Fruit fly (Drosophila melanogaster) whole organism, wandering third instar larva: Measurements from ENCODE around the gene Mettl4.

Experiments
- Abd-B ChIP-seq: fragments of >200 bp; optimal IDR thresholded peaks from 2 replicates; lab custom pipeline; 2017; ENCODE audit warnings: missing biosample characterization, missing genetic modification characterization
- CG32264 ChIP-seq: fragments of 200-800 bp; sonication (Bioruptor generic); optimal IDR thresholded peaks from 2 replicates; lab custom pipeline; 2016; ENCODE audit warnings: missing biosample characterization, missing genetic modification characterization
- CG9705 ChIP-seq: fragments of 200-800 bp; sonication (Bioruptor generic); optimal IDR thresholded peaks from 2 replicates; lab custom pipeline; 2018; ENCODE audit warnings: missing biosample characterization, mild to moderate bottlenecking, missing genetic modification characterization
- CrebA ChIP-seq: fragments of 200-800 bp; sonication (Bioruptor generic); optimal IDR thresholded peaks from 2 replicates; lab custom pipeline; 2016; ENCODE audit warnings: missing biosample characterization, mild to moderate bottlenecking, missing genetic modification characterization, borderline replicate concordance
- Dif ChIP-seq: fragments of 200-275, 200-300 bp; sonication (Bioruptor generic); optimal IDR thresholded peaks from 2 replicates; lab custom pipeline; 2018; ENCODE audit warnings: missing biosample characterization, missing genetic modification characterization; ENCODE audit not compliant: partially characterized antibody
- HLH106 ChIP-seq: fragments of 200-800 bp; optimal IDR thresholded peaks from 3 replicates; lab custom pipeline; 2019; ENCODE audit warnings: missing biosample characterization, mild to moderate bottlenecking, missing genetic modification characterization, moderate library complexity
- Hr78 ChIP-seq: fragments of >200 bp; optimal IDR thresholded peaks from 2 replicates; lab custom pipeline; 2017; ENCODE audit warnings: missing biosample characterization, missing genetic modification characterization
- Jra ChIP-seq: sonication (Bioruptor generic); optimal IDR thresholded peaks from 2 replicates; lab custom pipeline; 2016; ENCODE audit warnings: missing biosample characterization, missing genetic modification characterization
- Mio ChIP-seq: sonication (Bioruptor generic); optimal IDR thresholded peaks from 2 replicates; lab custom pipeline; 2016; ENCODE audit warnings: missing biosample characterization, missing genetic modification characterization
- Myc ChIP-seq: fragments of >200 bp; optimal IDR thresholded peaks from 2 replicates; lab custom pipeline; 2017
- N ChIP-seq: fragments of >200 bp; optimal IDR thresholded peaks from 2 replicates; lab custom pipeline; 2018; ENCODE audit warnings: missing biosample characterization, missing external identifiers, missing genetic modification characterization
- OdsH ChIP-seq: fragments of 200-800 bp; sonication (Bioruptor generic); optimal IDR thresholded peaks from 2 replicates; lab custom pipeline; 2016; ENCODE audit warnings: missing biosample characterization, mild to moderate bottlenecking, missing genetic modification characterization
- Rel ChIP-seq, 2 experiments: fragments of 200-800 bp; sonication (Bioruptor generic) in 1 of 2; optimal IDR thresholded peaks; 2 replicates in 1 of 2; 3 replicates in 1 of 2; lab custom pipeline; 2016 to 2019; ENCODE audit warnings: mild to moderate bottlenecking in 2 of 2, missing biosample characterization in 2 of 2, missing genetic modification characterization in 2 of 2, moderate library complexity in 1 of 2
- Sp1 ChIP-seq: fragments of 200-800 bp; sonication (Bioruptor generic); optimal IDR thresholded peaks from 3 replicates; lab custom pipeline; 2019; ENCODE audit warnings: missing biosample characterization, mild to moderate bottlenecking, missing genetic modification characterization, moderate library complexity
- Vsx2 ChIP-seq: fragments of 200-300, 225-300 bp; sonication (Bioruptor generic); optimal IDR thresholded peaks from 2 replicates; lab custom pipeline; 2018; ENCODE audit warnings: missing biosample characterization, missing genetic modification characterization; ENCODE audit not compliant: partially characterized antibody
- br ChIP-seq: fragments of 200-800 bp; sonication (Bioruptor generic); optimal IDR thresholded peaks from 2 replicates; lab custom pipeline; 2016; ENCODE audit warnings: missing biosample characterization, missing genetic modification characterization
- brk ChIP-seq: fragments of 200-800 bp; sonication (Bioruptor generic); optimal IDR thresholded peaks from 2 replicates; lab custom pipeline; 2016; ENCODE audit warnings: missing biosample characterization, mild to moderate bottlenecking, missing genetic modification characterization
- dmrt93B ChIP-seq: fragments of 200-800 bp; sonication (Bioruptor generic); optimal IDR thresholded peaks from 2 replicates; lab custom pipeline; 2018; ENCODE audit warnings: missing biosample characterization, mild to moderate bottlenecking, missing genetic modification characterization
- dsf ChIP-seq: sonication (Bioruptor generic); optimal IDR thresholded peaks from 2 replicates; lab custom pipeline; 2016; ENCODE audit warnings: missing biosample characterization, missing genetic modification characterization, borderline replicate concordance
- ey ChIP-seq: fragments of 200-800 bp; sonication (Bioruptor generic); optimal IDR thresholded peaks from 2 replicates; lab custom pipeline; 2016; ENCODE audit warnings: missing biosample characterization, missing genetic modification characterization
- foxo ChIP-seq, 2 experiments: fragments of 200-800 bp; sonication (Bioruptor generic); optimal IDR thresholded peaks; 2 replicates in 1 of 2; 3 replicates in 1 of 2; lab custom pipeline; 2016 to 2017; ENCODE audit warnings: missing biosample characterization in 2 of 2, missing genetic modification characterization in 2 of 2
- fru ChIP-seq: fragments of 200-800 bp; sonication (Bioruptor generic); optimal IDR thresholded peaks from 3 replicates; lab custom pipeline; 2016; ENCODE audit warnings: missing biosample characterization, mild to moderate bottlenecking, missing genetic modification characterization
- h ChIP-seq: fragments of 200-800 bp; sonication (Bioruptor generic); optimal IDR thresholded peaks from 3 replicates; lab custom pipeline; 2016; ENCODE audit warnings: missing biosample characterization, mild to moderate bottlenecking, missing genetic modification characterization
- lola ChIP-seq: fragments of >200 bp; optimal IDR thresholded peaks from 2 replicates; lab custom pipeline; 2017; ENCODE audit warnings: missing biosample characterization, missing genetic modification characterization
- pan ChIP-seq: fragments of >200 bp; optimal IDR thresholded peaks from 2 replicates; lab custom pipeline; 2017
- psq ChIP-seq: fragments of 200-800 bp; sonication (Bioruptor generic); optimal IDR thresholded peaks from 3 replicates; lab custom pipeline; 2017; ENCODE audit warnings: missing biosample characterization, mild to moderate bottlenecking, missing genetic modification characterization, moderate library complexity
- rgr ChIP-seq: fragments of 200-800 bp; sonication (Bioruptor generic); optimal IDR thresholded peaks from 3 replicates; lab custom pipeline; 2016; ENCODE audit warnings: missing biosample characterization, mild to moderate bottlenecking, missing genetic modification characterization
- sv ChIP-seq: fragments of 200-800 bp; sonication (Bioruptor generic); optimal IDR thresholded peaks from 3 replicates; lab custom pipeline; 2016; ENCODE audit warnings: missing biosample characterization, missing genetic modification characterization
- tai ChIP-seq: sonication (Bioruptor generic); optimal IDR thresholded peaks from 2 replicates; lab custom pipeline; 2016; ENCODE audit warnings: missing biosample characterization, missing genetic modification characterization
- usp ChIP-seq: fragments of >200 bp; optimal IDR thresholded peaks from 2 replicates; lab custom pipeline; 2017; ENCODE audit warnings: missing biosample characterization, missing genetic modification characterization

The Mettl4 gene

DNA sequence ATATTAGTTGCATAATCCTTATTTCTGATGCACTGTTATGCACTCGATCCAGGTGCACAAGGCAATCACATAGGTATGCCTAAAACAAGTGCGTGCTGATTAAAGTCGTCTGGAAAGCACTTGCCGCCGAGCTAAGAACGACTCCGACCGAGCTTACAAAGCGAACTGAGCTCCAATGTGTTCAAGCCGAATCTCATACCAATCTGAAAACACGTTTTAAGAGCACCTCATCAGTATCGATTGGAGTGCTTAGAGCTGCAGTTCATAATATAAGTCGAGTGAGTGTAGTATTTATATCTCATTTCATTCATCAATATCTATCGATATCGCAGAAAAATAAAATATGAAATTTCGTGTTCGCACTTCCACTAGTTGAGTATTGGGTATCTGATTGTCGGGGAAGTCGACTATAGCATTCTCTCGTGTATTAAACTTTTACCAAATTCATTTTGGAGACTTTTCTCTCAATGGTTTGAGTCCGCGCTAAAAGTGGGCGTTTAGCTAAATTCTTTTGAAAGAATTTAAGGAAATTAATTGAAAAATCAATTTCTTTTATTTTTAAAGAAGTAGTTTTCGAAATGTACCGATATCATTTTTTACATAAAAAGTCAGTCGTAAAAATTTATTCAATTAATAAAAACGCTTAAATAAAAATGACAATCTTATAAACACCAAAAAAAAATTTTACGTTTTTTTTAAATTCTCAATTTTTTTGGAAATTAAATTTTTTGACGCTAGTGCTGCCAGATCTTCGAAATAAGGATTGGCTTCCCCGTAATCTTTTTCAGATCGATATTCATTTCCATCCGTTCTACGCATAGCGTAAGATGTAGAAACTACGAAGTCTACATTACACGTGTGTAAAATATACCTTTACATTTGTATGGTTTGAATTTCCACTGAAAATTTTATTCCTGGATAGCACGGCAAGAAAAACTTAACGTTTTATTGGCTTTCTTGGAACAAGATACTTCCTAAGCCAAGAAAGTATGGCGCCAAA lies 4.8 kb upstream of the Mettl4 start, which contains the start of gene modSP (continued):
- TF ChIP-seq dsf (no peak), Vsx2 (GFP tag; lab: Kevin White, UChicago) (peak; percentile 74), sv (GFP tag; lab: Kevin White, UChicago) (no peak), OdsH (GFP tag; lab: Kevin White, UChicago) (no peak), tai (GFP tag; lab: Kevin White, UChicago) (no peak)

- TF ChIP-seq Rel (GFP tag; optimal IDR thresholded peaks at IDR 0.05; lab: Kevin White, UChicago) (no peak), Rel (tag; optimal IDR thresholded peaks at IDR 0.05; lab: Kevin White, UChicago) (no peak), foxo (GFP tag; optimal IDR thresholded peaks at IDR 0.05; lab: Kevin White, UChicago) (no peak), Abd-B (GFP tag; lab: Kevin White, UChicago) (no peak), CG32264 (GFP tag; lab: Kevin White, UChicago) (no peak), rgr (no peak), psq (no peak), dmrt93B (GFP tag; lab: Kevin White, UChicago) (no peak), pan (no peak), Hr78 (GFP tag; lab: Kevin White, UChicago) (no peak), tai (GFP tag; lab: Kevin White, UChicago) (no peak), br (no peak), CG9705 (no peak)
These were observed 4.1 kb upstream of the Mettl4 start for dm6 chr3R:16655000-16655493.

dm6 chr3R:16652091-16652490 lies 1.1 kb upstream of the Mettl4 start, which contains the start of gene CG14907:
Gene CG14907, minus strand, starts transcription at chr3R:16652319.
- no peak for TF ChIP-seq OdsH (GFP tag; lab: Kevin White, UChicago)
- peak; percentile 14 for TF ChIP-seq Jra
- TF ChIP-seq, all 38 proteins: peak for 1

DNA sequence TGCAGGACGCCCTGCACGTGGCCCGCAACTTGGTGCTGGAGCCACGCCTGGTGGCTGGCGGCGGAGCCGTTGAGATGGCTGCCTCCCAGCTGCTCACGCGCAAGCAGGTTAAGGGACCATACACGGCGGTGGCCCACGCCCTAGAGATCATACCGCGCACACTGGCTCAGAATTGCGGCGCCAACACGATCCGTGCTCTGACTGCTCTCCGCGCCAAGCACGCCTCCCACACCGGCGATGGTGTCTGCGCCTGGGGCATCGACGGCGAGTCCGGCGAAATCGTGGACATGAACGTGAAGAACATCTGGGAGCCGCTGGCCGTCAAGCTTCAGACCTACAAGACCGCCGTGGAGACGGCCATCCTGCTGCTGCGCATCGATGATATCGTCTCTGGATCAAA lies 1.7 kb downstream of the Mettl4 start:
- TF ChIP-seq Rel (GFP tag; optimal IDR thresholded peaks at IDR 0.05; lab: Kevin White, UChicago) (no peak), Rel (tag; optimal IDR thresholded peaks at IDR 0.05; lab: Kevin White, UChicago) (no peak), usp (GFP tag; lab: Kevin White, UChicago) (no peak), brk (GFP tag; lab: Kevin White, UChicago) (no peak), pan (no peak), Mio (GFP tag; lab: Kevin White, UChicago) (no peak), tai (GFP tag; lab: Kevin White, UChicago) (no peak), Vsx2 (GFP tag; lab: Kevin White, UChicago) (no peak), Abd-B (GFP tag; lab: Kevin White, UChicago) (no peak), Myc (lab: Kevin White, UChicago) (no peak)

dm6 chr3R:16647716-16648016 lies 3.3 kb downstream of the Mettl4 start:
- TF ChIP-seq Jra = peak; percentile 14
- TF ChIP-seq OdsH (GFP tag; lab: Kevin White, UChicago) = no peak
- TF ChIP-seq Myc (lab: Kevin White, UChicago) = peak; percentile 46

dm6 chr3R:16646952-16647715 lies 3.8 kb downstream of the Mettl4 start, which contains the start of the genes CG10324 and CCT3:
Gene CG10324, minus strand, starts transcription at chr3R:16647004.
Gene CCT3, plus strand, starts transcription at chr3R:16647605.
- peak; percentile 77 for TF ChIP-seq HLH106
- TF ChIP-seq N = peak; percentile 78
- peak; percentile 13 for TF ChIP-seq OdsH (GFP tag; lab: Kevin White, UChicago)
- no peak for TF ChIP-seq lola (GFP tag; lab: Kevin White, UChicago)
- peak; percentile 49 for TF ChIP-seq ey (GFP tag; lab: Kevin White, UChicago)
- TF ChIP-seq Dif (GFP tag; lab: Kevin White, UChicago) = no peak
- no peak for TF ChIP-seq Rel (GFP tag; optimal IDR thresholded peaks at IDR 0.05; lab: Kevin White, UChicago)
- peak; percentile 27 for TF ChIP-seq Rel (tag; optimal IDR thresholded peaks at IDR 0.05; lab: Kevin White, UChicago)
- peak; percentile 68 for TF ChIP-seq Sp1 (GFP tag; lab: Kevin White, UChicago)
- no peak for TF ChIP-seq Hr78 (GFP tag; lab: Kevin White, UChicago)
- no peak for TF ChIP-seq brk (GFP tag; lab: Kevin White, UChicago)
- no peak for TF ChIP-seq dmrt93B (GFP tag; lab: Kevin White, UChicago)
- TF ChIP-seq pan = no peak
- no peak for TF ChIP-seq CrebA (GFP tag; lab: Kevin White, UChicago)
- TF ChIP-seq sv (GFP tag; lab: Kevin White, UChicago) = peak; percentile 52
- TF ChIP-seq h = no peak
- TF ChIP-seq CG9705 = peak; percentile 69
- no peak for TF ChIP-seq fru (GFP tag; lab: Kevin White, UChicago)
- peak; percentile 6 for TF ChIP-seq psq
- TF ChIP-seq, all 38 proteins: peak for 9
